In the genomic region with DNA sequence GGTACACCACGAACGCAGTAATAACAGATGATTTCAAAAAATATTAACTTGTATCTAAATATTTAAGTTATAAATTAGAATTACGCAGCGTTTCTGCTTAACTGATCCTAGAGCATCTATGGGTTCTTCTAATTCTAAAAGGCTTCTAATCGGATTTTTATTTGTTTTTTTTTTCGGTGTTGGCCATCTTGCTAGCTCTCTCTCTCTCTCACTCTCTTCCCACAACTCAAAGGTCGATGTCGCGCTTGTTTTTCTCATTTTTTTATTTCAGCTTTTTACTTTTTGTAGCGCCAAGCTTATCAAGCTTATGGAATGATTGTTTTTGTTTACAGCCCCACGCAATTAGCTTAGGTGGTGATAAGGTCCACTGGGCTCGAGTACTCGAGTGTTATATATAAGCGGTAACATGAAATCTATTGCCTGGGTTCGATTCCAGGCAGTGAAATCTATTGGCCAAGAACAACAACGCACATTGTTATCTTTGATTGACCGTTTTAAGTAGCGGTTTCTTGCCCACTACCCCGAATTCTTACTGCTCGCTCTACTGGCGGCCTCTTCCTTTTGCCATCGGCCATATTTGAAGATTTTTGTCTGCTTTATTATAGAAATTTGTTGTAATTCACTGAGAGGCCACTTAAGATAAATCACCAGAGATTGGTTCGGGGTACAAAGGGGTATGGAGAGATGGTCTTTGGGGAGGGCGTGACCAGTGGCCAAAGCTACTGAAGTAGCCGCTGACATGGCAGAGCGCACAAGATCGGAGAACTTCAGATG, we compare ENCODE assay signal across 5 fruit fly cellular contexts.
TF ChIP-seq lines count a peak whose summit lies in the region.

No protein-coding gene starts in this region.

- TF ChIP-seq CTCF in whole organism, embryonic (GFP tag; optimal IDR thresholded peaks at IDR 0.05; lab: Kevin White, UChicago): no peak

TF ChIP-seq in whole organism, adult, 20 proteins besides CTCF, POLR2A, EP300 and RAD21 (continues in another document):
- TF ChIP-seq toe (GFP tag; optimal IDR thresholded peaks at IDR 0.05; lab: Kevin White, UChicago): peak; percentile 62
- peak; percentile 40 for TF ChIP-seq tj (GFP tag; optimal IDR thresholded peaks at IDR 0.05; lab: Kevin White, UChicago)
- no peak for TF ChIP-seq cnc (optimal IDR thresholded peaks at IDR 0.05; lab: Kevin White, UChicago)
- peak; percentile 75 for TF ChIP-seq CG7045 (GFP tag; optimal IDR thresholded peaks at IDR 0.05; lab: Kevin White, UChicago)
- peak; percentile 97 for TF ChIP-seq kay (GFP tag; lab: Kevin White, UChicago; ENCODE audit: borderline replicate concordance)
- TF ChIP-seq ovo (GFP tag; optimal IDR thresholded peaks at IDR 0.05; lab: Kevin White, UChicago): no peak
- no peak for TF ChIP-seq bab1 (GFP tag; optimal IDR thresholded peaks at IDR 0.05; lab: Kevin White, UChicago)
- TF ChIP-seq Mnt (GFP tag; optimal IDR thresholded peaks at IDR 0.05; lab: Kevin White, UChicago): peak; percentile 15
- peak; percentile 69 for TF ChIP-seq Hr96 (GFP tag; optimal IDR thresholded peaks at IDR 0.05; lab: Kevin White, UChicago)
- TF ChIP-seq CG7101 (tag; optimal IDR thresholded peaks at IDR 0.05; lab: Kevin White, UChicago): peak; percentile 6
- TF ChIP-seq cic (GFP tag; optimal IDR thresholded peaks at IDR 0.05; lab: Kevin White, UChicago): peak; percentile 81
- peak; percentile 59 for TF ChIP-seq CG11617 (GFP tag; optimal IDR thresholded peaks at IDR 0.05; lab: Kevin White, UChicago)
- peak; percentile 17 for TF ChIP-seq CG14711 (tag; optimal IDR thresholded peaks at IDR 0.05; lab: Kevin White, UChicago)
- TF ChIP-seq CG33017 (tag; optimal IDR thresholded peaks at IDR 0.05; lab: Kevin White, UChicago): peak; percentile 63
- no peak for TF ChIP-seq CG1620 (GFP tag; optimal IDR thresholded peaks at IDR 0.05; lab: Kevin White, UChicago)
- peak; percentile 51 for TF ChIP-seq CG5204 (GFP tag; optimal IDR thresholded peaks at IDR 0.05; lab: Kevin White, UChicago)

TF ChIP-seq in whole organism, embryonic, 481 proteins besides CTCF, POLR2A, EP300 and RAD21 (continues in another document):
- TF ChIP-seq crol (GFP tag; IDR thresholded peaks at IDR 0.05; lab: Robert Waterston, UW) (0 out of 2 replicates have a peak, but pooled peaks have one; percentile 10), Rfx (GFP tag; IDR thresholded peaks at IDR 0.05; lab: Robert Waterston, UW) (peak; percentile 31; the same call in 1 of the 2 replicates), Usf (GFP tag; optimal IDR thresholded peaks at IDR 0.05; lab: Kevin White, UChicago) (no peak), GATAe (GFP tag; conservative IDR thresholded peaks at IDR 0.05; lab: Robert Waterston, UW) (peak; percentile 67; the same call in 1 of the 2 replicates), lov (optimal IDR thresholded peaks at IDR 0.05; lab: Kevin White, UChicago) (no peak), lov (GFP tag; IDR thresholded peaks at IDR 0.05; lab: Robert Waterston, UW) (no peak), sim (GFP tag; IDR thresholded peaks at IDR 0.05; lab: Robert Waterston, UW) (no peak), fu2 (GFP tag; optimal IDR thresholded peaks at IDR 0.05; lab: Kevin White, UChicago) (no peak), H15 (GFP tag; IDR thresholded peaks at IDR 0.05; lab: Robert Waterston, UW) (0 out of 3 replicates have a peak, but pooled peaks have one; percentile 10), trh (GFP tag; optimal IDR thresholded peaks at IDR 0.05; lab: Kevin White, UChicago) (no peak), lbe (GFP tag; optimal IDR thresholded peaks at IDR 0.05; lab: Kevin White, UChicago) (peak; percentile 33), CG6654 (GFP tag; optimal IDR thresholded peaks at IDR 0.05; lab: Kevin White, UChicago) (no peak), CG10543 (GFP tag; optimal IDR thresholded peaks at IDR 0.05; lab: Kevin White, UChicago) (peak; percentile 14), tna (GFP tag; IDR thresholded peaks at IDR 0.05; lab: Robert Waterston, UW; ENCODE audit: partially characterized antibody) (no peak), sens (GFP tag; lab: Kevin White, UChicago) (peak; percentile 64), CG17359 (tag; optimal IDR thresholded peaks at IDR 0.05; lab: Kevin White, UChicago) (peak; percentile 68)

TF ChIP-seq in whole organism, prepupa, 60 proteins besides CTCF, POLR2A, EP300 and RAD21 (continues in another document):
- TF ChIP-seq svp (GFP tag; lab: Kevin White, UChicago): peak; percentile 95
- TF ChIP-seq CG31627 (GFP tag; optimal IDR thresholded peaks at IDR 0.05; lab: Kevin White, UChicago): peak; percentile 3
- peak; percentile 58 for TF ChIP-seq CG6276 (GFP tag; optimal IDR thresholded peaks at IDR 0.05; lab: Kevin White, UChicago)
- peak; percentile 4 for TF ChIP-seq Hr39 (GFP tag; optimal IDR thresholded peaks at IDR 0.05; lab: Kevin White, UChicago)
- no peak for TF ChIP-seq fd59A (GFP tag; optimal IDR thresholded peaks at IDR 0.05; lab: Kevin White, UChicago)
- TF ChIP-seq vri (GFP tag; optimal IDR thresholded peaks at IDR 0.05; lab: Kevin White, UChicago): peak; percentile 91
- peak; percentile 45 for TF ChIP-seq spab (GFP tag; optimal IDR thresholded peaks at IDR 0.05; lab: Kevin White, UChicago)
- TF ChIP-seq Met (GFP tag; optimal IDR thresholded peaks at IDR 0.05; lab: Kevin White, UChicago): peak; percentile 55
- TF ChIP-seq CG8319 (GFP tag; optimal IDR thresholded peaks at IDR 0.05; lab: Kevin White, UChicago): peak; percentile 14
- no peak for TF ChIP-seq Sox15 (GFP tag; optimal IDR thresholded peaks at IDR 0.05; lab: Kevin White, UChicago)
- peak; percentile 9 for TF ChIP-seq CG11762 (GFP tag; optimal IDR thresholded peaks at IDR 0.05; lab: Kevin White, UChicago; ENCODE audit: insufficient read depth)
- peak; percentile 21 to 49 for TF ChIP-seq ss (GFP tag; optimal IDR thresholded peaks at IDR 0.05; lab: Kevin White, UChicago)
- no peak for TF ChIP-seq CG7368 (GFP tag; optimal IDR thresholded peaks at IDR 0.05; lab: Kevin White, UChicago)
- TF ChIP-seq Hr4 (GFP tag; optimal IDR thresholded peaks at IDR 0.05; lab: Kevin White, UChicago): peak; percentile 35
- TF ChIP-seq acj6 (GFP tag; optimal IDR thresholded peaks at IDR 0.05; lab: Kevin White, UChicago): peak; percentile 23
- peak; percentile 42 for TF ChIP-seq pdm3 (GFP tag; optimal IDR thresholded peaks at IDR 0.05; lab: Kevin White, UChicago)
- TF ChIP-seq topi (GFP tag; optimal IDR thresholded peaks at IDR 0.05; lab: Kevin White, UChicago): peak; percentile 48

TF ChIP-seq in whole organism, pupa, 21 proteins besides CTCF, POLR2A, EP300 and RAD21 (continues in another document):
- TF ChIP-seq Ets98B (GFP tag; IDR thresholded peaks at IDR 0.05; lab: Robert Waterston, UW) (peak; percentile 20), CG9948 (tag; optimal IDR thresholded peaks at IDR 0.05; lab: Kevin White, UChicago) (peak; percentile 3), CG12605 (GFP tag; IDR thresholded peaks at IDR 0.05; lab: Robert Waterston, UW) (peak; percentile 83), CG34367 (tag; optimal IDR thresholded peaks at IDR 0.05; lab: Kevin White, UChicago) (peak; percentile 11), gl (tag; optimal IDR thresholded peaks at IDR 0.05; lab: Kevin White, UChicago) (peak; percentile 59), fd96Ca (GFP tag; IDR thresholded peaks at IDR 0.05; lab: Robert Waterston, UW) (peak; percentile 24; the same call in 2 of the 3 replicates), Snoo (tag; optimal IDR thresholded peaks at IDR 0.05; lab: Kevin White, UChicago) (peak; percentile 36), CG32121 (GFP tag; IDR thresholded peaks at IDR 0.05; lab: Robert Waterston, UW) (peak; percentile 45), CG17806 (tag; optimal IDR thresholded peaks at IDR 0.05; lab: Kevin White, UChicago) (peak; percentile 21), CG15710 (tag; optimal IDR thresholded peaks at IDR 0.05; lab: Kevin White, UChicago) (peak; percentile 10), CG8159 (tag; optimal IDR thresholded peaks at IDR 0.05; lab: Kevin White, UChicago) (no peak), rn (GFP tag; IDR thresholded peaks at IDR 0.05; lab: Robert Waterston, UW) (no peak), CG10348 (GFP tag; IDR thresholded peaks at IDR 0.05; lab: Robert Waterston, UW) (no peak), CG14655 (GFP tag; optimal IDR thresholded peaks at IDR 0.05; lab: Kevin White, UChicago) (peak; percentile 69), EcR (GFP tag; optimal IDR thresholded peaks at IDR 0.05; lab: Kevin White, UChicago) (no peak), CG8301 (tag; optimal IDR thresholded peaks at IDR 0.05; lab: Kevin White, UChicago) (peak; percentile 54), CG13204 (GFP tag; optimal IDR thresholded peaks at IDR 0.05; lab: Kevin White, UChicago) (no peak), CG4496 (GFP tag; IDR thresholded peaks at IDR 0.05; lab: Robert Waterston, UW) (peak; percentile 54; the same call in 1 of the 3 replicates), Pif1B (GFP tag; optimal IDR thresholded peaks at IDR 0.05; lab: Kevin White, UChicago) (peak; percentile 42)

TF ChIP-seq in whole organism, wandering third instar larva, 38 proteins besides CTCF, POLR2A, EP300 and RAD21 (continues in another document):
- TF ChIP-seq GATAd (GFP tag; optimal IDR thresholded peaks at IDR 0.05; lab: Kevin White, UChicago) (no peak), psq (GFP tag; optimal IDR thresholded peaks at IDR 0.05; lab: Kevin White, UChicago) (peak; percentile 24), rgr (GFP tag; optimal IDR thresholded peaks at IDR 0.05; lab: Kevin White, UChicago) (peak; percentile 9), OdsH (GFP tag; optimal IDR thresholded peaks at IDR 0.05; lab: Kevin White, UChicago) (peak; percentile 13), sv (GFP tag; optimal IDR thresholded peaks at IDR 0.05; lab: Kevin White, UChicago) (no peak), dl (GFP tag; optimal IDR thresholded peaks at IDR 0.05; lab: Kevin White, UChicago; ENCODE audit: insufficient read depth in 1 of 2, partially characterized antibody in 2 of 2) (no peak), Dif (GFP tag; optimal IDR thresholded peaks at IDR 0.05; lab: Kevin White, UChicago; ENCODE audit: partially characterized antibody) (no peak), lola (GFP tag; optimal IDR thresholded peaks at IDR 0.05; lab: Kevin White, UChicago) (no peak), woc (GFP tag; optimal IDR thresholded peaks at IDR 0.05; lab: Kevin White, UChicago) (no peak), N (GFP tag; optimal IDR thresholded peaks at IDR 0.05; lab: Kevin White, UChicago) (no peak), dmrt93B (GFP tag; optimal IDR thresholded peaks at IDR 0.05; lab: Kevin White, UChicago) (no peak), brk (GFP tag; optimal IDR thresholded peaks at IDR 0.05; lab: Kevin White, UChicago) (peak; percentile 37), dsf (GFP tag; optimal IDR thresholded peaks at IDR 0.05; lab: Kevin White, UChicago; ENCODE audit: borderline replicate concordance) (no peak), jim (GFP tag; optimal IDR thresholded peaks at IDR 0.05; lab: Kevin White, UChicago) (no peak), sage (GFP tag; optimal IDR thresholded peaks at IDR 0.05; lab: Kevin White, UChicago) (peak; percentile 57), ey (GFP tag; optimal IDR thresholded peaks at IDR 0.05; lab: Kevin White, UChicago) (peak; percentile 32), Hnf4 (GFP tag; optimal IDR thresholded peaks at IDR 0.05; lab: Kevin White, UChicago) (peak; percentile 81), CG9705 (GFP tag; optimal IDR thresholded peaks at IDR 0.05; lab: Kevin White, UChicago) (no peak), foxo (GFP tag; optimal IDR thresholded peaks at IDR 0.05; lab: Kevin White, UChicago) (peak; percentile 12 to 65), Mio (GFP tag; optimal IDR thresholded peaks at IDR 0.05; lab: Kevin White, UChicago) (no peak)
